Worm (Caenorhabditis elegans) whole organism, young adult: ENCODE data around the gene ZK218.11.

Source experiments
- C17E4.6 ChIP-seq: fragments of 200-800 bp; sonication (Bioruptor generic); IDR thresholded peaks from 2 replicates; pipeline ENCODE4 v1.3.6; 2022; ENCODE audit warnings: missing genetic modification reagents, missing genetic modification characterization, missing compliant biosample characterization
- F10E7.11 ChIP-seq: sonication (generic microtip); optimal IDR thresholded peaks from 2 replicates; lab custom pipeline; 2017; ENCODE audit warnings: mild to moderate bottlenecking, missing genetic modification characterization, moderate library complexity, missing compliant biosample characterization
- F39B2.1 ChIP-seq: fragments of 200-800 bp; sonication (Bioruptor generic); IDR thresholded peaks from 2 replicates; pipeline ENCODE4 v1.3.6; 2022; ENCODE audit warnings: missing genetic modification reagents, missing genetic modification characterization, missing compliant biosample characterization
- F55B11.4 ChIP-seq: sonication (generic microtip); optimal IDR thresholded peaks from 2 replicates; lab custom pipeline; 2016; ENCODE audit warnings: missing compliant biosample characterization, missing genetic modification characterization, borderline replicate concordance; ENCODE audit not compliant: insufficient read depth
- F57A8.1 ChIP-seq: fragments of 200-800 bp; sonication (Bioruptor generic); optimal IDR thresholded peaks from 2 replicates; lab custom pipeline; 2018; ENCODE audit warnings: mild to moderate bottlenecking, missing genetic modification characterization, moderate library complexity, missing compliant biosample characterization
- T07F8.4 ChIP-seq: sonication (generic microtip); optimal IDR thresholded peaks from 2 replicates; lab custom pipeline; 2016; ENCODE audit warnings: mild to moderate bottlenecking, missing genetic modification characterization, moderate library complexity, missing compliant biosample characterization
- T26A5.8 ChIP-seq: sonication (generic microtip); optimal IDR thresholded peaks from 2 replicates; lab custom pipeline; 2016; ENCODE audit warnings: missing genetic modification characterization, missing compliant biosample characterization
- Y67H2A.10 ChIP-seq: fragments of 200-800 bp; sonication (Bioruptor generic); conservative IDR thresholded peaks from 2 replicates; pipeline ENCODE4 v1.3.6; 2022; ENCODE audit warnings: missing genetic modification reagents, missing genetic modification characterization, missing compliant biosample characterization
- ZK185.1 ChIP-seq: sonication (generic microtip); optimal IDR thresholded peaks from 2 replicates; lab custom pipeline; 2016; ENCODE audit warnings: mild to moderate bottlenecking, missing genetic modification characterization, missing compliant biosample characterization; ENCODE audit not compliant: poor library complexity, severe bottlenecking
- attf-3 ChIP-seq: fragments of 200-800 bp; sonication (Bioruptor generic); conservative IDR thresholded peaks from 2 replicates; pipeline ENCODE4 v1.3.6; 2022; ENCODE audit warnings: missing genetic modification reagents, missing genetic modification characterization, missing compliant biosample characterization
- attf-5 ChIP-seq: fragments of 200-800 bp; sonication (Bioruptor generic); optimal IDR thresholded peaks from 2 replicates; lab custom pipeline; 2018; ENCODE audit warnings: mild to moderate bottlenecking, missing genetic modification characterization, missing compliant biosample characterization
- cebp-2 ChIP-seq: fragments of 200-800 bp; sonication (Bioruptor generic); IDR thresholded peaks from 2 replicates; pipeline ENCODE4 v1.3.6; 2022; ENCODE audit warnings: missing genetic modification characterization, missing compliant biosample characterization
- ceh-27 ChIP-seq: fragments of 200-800 bp; sonication (Bioruptor generic); optimal IDR thresholded peaks from 2 replicates; lab custom pipeline; 2018; ENCODE audit warnings: mild to moderate bottlenecking, missing genetic modification characterization, moderate library complexity, missing compliant biosample characterization
- ceh-40 ChIP-seq: fragments of 200-800 bp; sonication (Bioruptor generic); IDR thresholded peaks from 2 replicates; pipeline ENCODE4 v1.3.6; 2022; ENCODE audit warnings: missing genetic modification characterization, missing compliant biosample characterization
- ceh-91 ChIP-seq: fragments of 200-800 bp; sonication (Bioruptor generic); IDR thresholded peaks from 2 replicates; pipeline ENCODE4 v1.3.6; 2022; ENCODE audit warnings: missing genetic modification reagents, missing genetic modification characterization, missing compliant biosample characterization
- egl-44 ChIP-seq: fragments of 200-800 bp; sonication (Bioruptor generic); IDR thresholded peaks from 2 replicates; pipeline ENCODE4 v1.3.6; 2022; ENCODE audit warnings: missing genetic modification reagents, missing genetic modification characterization, missing compliant biosample characterization
- ekl-4 ChIP-seq: fragments of 200-800 bp; sonication (Bioruptor generic); IDR thresholded peaks from 2 replicates; pipeline ENCODE4 v1.3.6; 2022; ENCODE audit warnings: missing genetic modification reagents, missing genetic modification characterization, missing compliant biosample characterization
- fkh-3 ChIP-seq: sonication (generic microtip); optimal IDR thresholded peaks from 2 replicates; lab custom pipeline; 2016; ENCODE audit warnings: mild to moderate bottlenecking, missing genetic modification characterization, missing compliant biosample characterization
- gei-17 ChIP-seq: fragments of 200-800 bp; sonication (Bioruptor generic); optimal IDR thresholded peaks from 2 replicates; lab custom pipeline; 2018; ENCODE audit warnings: mild to moderate bottlenecking, missing genetic modification characterization, missing compliant biosample characterization
- hlh-12 ChIP-seq: sonication (generic microtip); optimal IDR thresholded peaks from 2 replicates; lab custom pipeline; 2016; ENCODE audit warnings: missing genetic modification characterization, missing compliant biosample characterization
- hlh-26 ChIP-seq: fragments of 200-800 bp; sonication (Bioruptor generic); conservative IDR thresholded peaks from 2 replicates; pipeline ENCODE4 v1.3.6; 2022; ENCODE audit warnings: missing genetic modification reagents, missing genetic modification characterization, missing compliant biosample characterization
- hmg-20 ChIP-seq: fragments of 200-800 bp; sonication (Bioruptor generic); IDR thresholded peaks from 2 replicates; pipeline ENCODE4 v1.3.6; 2022; ENCODE audit warnings: missing genetic modification reagents, missing genetic modification characterization, missing compliant biosample characterization
- let-607 ChIP-seq, 2 experiments: fragments of 200-800 bp in 1 of 2; sonication (Bioruptor generic) in 1 of 2; sonication (generic microtip) in 1 of 2; optimal IDR thresholded peaks; 2 replicates each; lab custom pipeline; 2016 to 2018; ENCODE audit warnings: mild to moderate bottlenecking in 2 of 2, missing compliant biosample characterization in 2 of 2, missing genetic modification characterization in 2 of 2, moderate library complexity in 2 of 2, missing genotype in 1 of 2
- lin-54 ChIP-seq: fragments of 200-800 bp; sonication (Bioruptor generic); optimal IDR thresholded peaks from 2 replicates; lab custom pipeline; 2018; ENCODE audit warnings: mild to moderate bottlenecking, missing genetic modification characterization, missing compliant biosample characterization
- lsy-27 ChIP-seq: sonication (generic microtip); optimal IDR thresholded peaks from 2 replicates; lab custom pipeline; 2017; ENCODE audit warnings: missing genetic modification characterization, mild to moderate bottlenecking, missing compliant biosample characterization, antibody characterized with exemption, missing genotype, borderline replicate concordance; ENCODE audit not compliant: insufficient read depth
- madf-10 ChIP-seq: sonication (generic microtip); optimal IDR thresholded peaks from 2 replicates; lab custom pipeline; 2016; ENCODE audit warnings: mild to moderate bottlenecking, missing genetic modification characterization, missing compliant biosample characterization
- nhr-80 ChIP-seq: sonication (generic microtip); optimal IDR thresholded peaks from 2 replicates; lab custom pipeline; 2016; ENCODE audit warnings: missing genetic modification characterization, missing compliant biosample characterization
- repo-1 ChIP-seq: sonication (generic microtip); optimal IDR thresholded peaks from 2 replicates; lab custom pipeline; 2017; ENCODE audit warnings: mild to moderate bottlenecking, missing genetic modification characterization, missing compliant biosample characterization
- rpc-1 ChIP-seq, 2 experiments: fragments of 150-350 bp in 1 of 2; sonication (generic microtip) in 1 of 2; optimal IDR thresholded peaks; 2 replicates each; lab custom pipeline; 2014 to 2018; ENCODE audit warnings: missing biosample characterization in 1 of 2, missing genetic modification characterization in 1 of 2, missing genetic modification reagents in 1 of 2, missing genotype in 1 of 2
- sdz-38 ChIP-seq: sonication (generic microtip); optimal IDR thresholded peaks from 2 replicates; lab custom pipeline; 2016; ENCODE audit warnings: missing genotype, missing genetic modification characterization, missing compliant biosample characterization
- snpc-1.1 ChIP-seq: sonication (generic microtip); optimal IDR thresholded peaks from 2 replicates; lab custom pipeline; 2017; ENCODE audit warnings: missing genetic modification characterization, mild to moderate bottlenecking, missing compliant biosample characterization, antibody characterized with exemption, moderate library complexity, missing genotype, missing genetic modification reagents; ENCODE audit not compliant: insufficient read depth
- snpc-4 ChIP-seq, 5 experiments: fragments of 150-350 bp in 1 of 5; sonication (generic microtip) in 4 of 5; optimal IDR thresholded peaks; 2 replicates each; lab custom pipeline; 2014 to 2018; ENCODE audit warnings: missing genetic modification characterization in 5 of 5, missing biosample characterization in 3 of 5, antibody characterized with exemption in 2 of 5, mild to moderate bottlenecking in 2 of 5, missing compliant biosample characterization in 2 of 5, missing genotype in 2 of 5, moderate library complexity in 2 of 5, missing genetic modification reagents in 1 of 5
- zim-3 ChIP-seq: sonication (generic microtip); optimal IDR thresholded peaks from 2 replicates; lab custom pipeline; 2017; ENCODE audit warnings: mild to moderate bottlenecking, missing genetic modification characterization, moderate library complexity, missing compliant biosample characterization
- ztf-18 ChIP-seq: sonication (generic microtip); optimal IDR thresholded peaks from 2 replicates; lab custom pipeline; 2016; ENCODE audit warnings: missing genotype, mild to moderate bottlenecking, missing genetic modification characterization, missing compliant biosample characterization
- ztf-6 ChIP-seq: fragments of 200-800 bp; sonication (Bioruptor generic); IDR thresholded peaks from 2 replicates; pipeline ENCODE4 v1.3.6; 2022; ENCODE audit warnings: missing genetic modification reagents, missing genetic modification characterization, missing compliant biosample characterization

Gene ZK218.11

DNA sequence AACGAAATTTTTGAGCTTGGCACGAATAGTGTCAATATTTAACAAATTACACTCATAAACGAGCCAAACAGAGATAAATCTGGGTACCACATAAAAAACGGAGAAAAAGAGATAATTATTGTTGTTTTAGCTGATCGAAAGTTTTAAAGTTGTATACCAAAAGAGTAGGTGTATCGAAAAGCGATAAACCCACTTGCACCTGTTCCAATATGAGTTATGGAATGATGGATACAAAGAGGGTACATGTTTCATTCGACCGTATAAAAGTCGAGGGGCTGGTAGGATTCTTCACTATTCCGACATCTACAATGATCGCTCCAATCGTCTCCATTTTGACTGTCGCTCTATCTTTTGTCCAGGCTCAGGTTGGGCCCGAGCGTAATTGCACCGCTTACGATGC is 15.9 kb downstream of the ZK218.11 start, which contains the start of gene ZK218.1:
TSS of gene ZK218.1 (plus strand) at position 301 of the 400 bp plus-strand sequence.
- TF ChIP-seq F57A8.1 (no peak), attf-3 (GFP tag; lab: Robert Waterston, UW) (no peak), ZK185.1 (tag; lab: Kevin White, UChicago) (no peak), cebp-2 (no peak), madf-10 (tag; lab: Kevin White, UChicago) (no peak), F10E7.11 (tag; lab: Kevin White, UChicago) (no peak), sdz-38 (tag; lab: Kevin White, UChicago) (no peak), fkh-3 (tag; lab: Kevin White, UChicago) (no peak), ceh-40 (GFP tag; lab: Robert Waterston, UW) (no peak), snpc-1.1 (tag; lab: Kevin White, UChicago) (no peak), ceh-27 (GFP tag; lab: Kevin White, UChicago) (no peak), attf-5 (no peak), F39B2.1 (GFP tag; lab: Robert Waterston, UW) (no peak), ceh-91 (GFP tag; lab: Robert Waterston, UW) (no peak), hmg-20 (GFP tag; lab: Robert Waterston, UW) (no peak), repo-1 (tag; lab: Kevin White, UChicago) (no peak), gei-17 (GFP tag; lab: Kevin White, UChicago) (no peak), ztf-6 (GFP tag; lab: Robert Waterston, UW) (no peak), let-607 (tag; optimal IDR thresholded peaks at IDR 0.05; lab: Kevin White, UChicago) (no peak), rpc-1 (optimal IDR thresholded peaks at IDR 0.05; lab: Kevin White, UChicago) (no peak), rpc-1 (tag; optimal IDR thresholded peaks at IDR 0.05; lab: Kevin White, UChicago) (no peak)

DNA sequence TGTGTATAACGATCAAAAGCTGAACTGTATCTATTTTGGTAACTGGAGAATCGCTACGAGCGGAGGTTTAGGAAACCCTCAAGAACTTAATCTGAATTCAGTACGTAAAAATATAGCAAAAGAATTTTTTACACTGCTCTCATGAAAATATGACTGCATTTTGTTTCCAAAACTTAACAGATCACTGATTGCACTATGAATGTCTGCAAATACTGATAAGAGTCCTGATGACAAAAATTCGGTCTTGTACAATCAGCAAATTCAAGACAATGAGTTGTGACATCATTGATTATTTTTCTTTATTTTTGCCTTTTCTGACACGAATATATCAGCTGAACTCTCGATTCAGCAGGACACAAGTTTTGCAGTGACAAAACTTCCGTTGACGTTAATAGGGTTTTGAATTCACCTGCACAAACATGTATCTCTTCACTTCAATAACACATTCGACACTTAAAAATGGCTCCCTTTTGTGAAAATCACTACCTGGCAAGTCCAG is 18.2 kb downstream of the ZK218.11 start, which contains the start of gene srh-237:
TSS of gene srh-237 (plus strand) at position 449 of the 499 bp plus-strand sequence.
- TF ChIP-seq ztf-6 (GFP tag; lab: Robert Waterston, UW) (no peak), snpc-4 (GFP tag; optimal IDR thresholded peaks at IDR 0.05; lab: Kevin White, UChicago) (no peak), snpc-4 (tag; optimal IDR thresholded peaks at IDR 0.05; lab: Kevin White, UChicago) (peak in 1 of 4 experiments; percentile 25), nhr-80 (tag; lab: Kevin White, UChicago) (peak; percentile 67)

DNA sequence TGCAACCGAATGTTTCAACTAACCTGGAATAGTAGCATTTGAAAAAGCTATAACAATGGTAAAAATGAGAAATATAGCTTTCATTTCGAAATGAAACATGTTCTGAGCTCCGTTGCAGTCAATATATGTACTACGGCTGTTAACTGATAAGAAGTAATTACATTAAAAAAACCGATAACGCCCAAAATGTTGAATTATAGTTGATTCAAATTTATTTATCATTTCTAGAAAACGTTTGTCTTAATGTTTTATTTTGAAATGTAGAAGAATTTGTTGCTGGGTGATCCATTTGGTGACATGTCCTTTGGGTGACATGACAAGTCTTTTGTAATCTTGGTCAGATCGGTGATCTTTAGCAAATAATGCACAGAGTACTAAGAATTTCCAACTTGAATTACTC is 18.9 kb downstream of the ZK218.11 start, which contains the start of gene T05E12.6:
TSS of gene T05E12.6 (minus strand) at position 101 of the 400 bp plus-strand sequence.
- TF ChIP-seq egl-44 (GFP tag; lab: Robert Waterston, UW), result no peak
- no peak for TF ChIP-seq lin-54 (GFP tag; lab: Kevin White, UChicago)
- no peak for TF ChIP-seq C17E4.6 (GFP tag; lab: Robert Waterston, UW)
- TF ChIP-seq T07F8.4 (tag; lab: Kevin White, UChicago), result no peak
- no peak for TF ChIP-seq zim-3 (tag; lab: Kevin White, UChicago)
- no peak for TF ChIP-seq ztf-18 (tag; lab: Kevin White, UChicago)
- TF ChIP-seq fkh-3 (tag; lab: Kevin White, UChicago), result no peak
- no peak for TF ChIP-seq ztf-6 (GFP tag; lab: Robert Waterston, UW)
- TF ChIP-seq ceh-40 (GFP tag; lab: Robert Waterston, UW), result no peak
- TF ChIP-seq hlh-12 (tag; lab: Kevin White, UChicago), result no peak
- no peak for TF ChIP-seq rpc-1 (optimal IDR thresholded peaks at IDR 0.05; lab: Kevin White, UChicago)
- no peak for TF ChIP-seq rpc-1 (tag; optimal IDR thresholded peaks at IDR 0.05; lab: Kevin White, UChicago)
- no peak for TF ChIP-seq F55B11.4 (tag; lab: Kevin White, UChicago)
- no peak for TF ChIP-seq ekl-4 (GFP tag; lab: Robert Waterston, UW)
- no peak for TF ChIP-seq Y67H2A.10 (GFP tag; lab: Robert Waterston, UW)
- TF ChIP-seq T26A5.8 (tag; lab: Kevin White, UChicago), result no peak
- TF ChIP-seq hlh-26, result no peak
- no peak for TF ChIP-seq lsy-27
